Worm (Caenorhabditis elegans) whole organism, L2 larva: ENCODE data around the gene oac-23.

ENCODE experiments used
- F13H6.1 ChIP-seq: sonication (generic microtip); optimal IDR thresholded peaks from 2 replicates; lab custom pipeline; 2016; ENCODE audit warnings: missing genetic modification characterization, missing compliant biosample characterization
- Y55F3AM.14 ChIP-seq: fragments of 200-800 bp; sonication (Bioruptor generic); optimal IDR thresholded peaks from 2 replicates; lab custom pipeline; 2018; ENCODE audit warnings: mild to moderate bottlenecking, missing genetic modification characterization, missing compliant biosample characterization
- blmp-1 ChIP-seq: sonication (generic microtip); optimal IDR thresholded peaks from 2 replicates; lab custom pipeline; 2017; ENCODE audit warnings: missing genetic modification characterization, mild to moderate bottlenecking, missing compliant biosample characterization, antibody characterized with exemption, moderate library complexity; ENCODE audit not compliant: insufficient read depth
- ceh-16 ChIP-seq: fragments of 150-350 bp; optimal IDR thresholded peaks from 2 replicates; lab custom pipeline; 2014; ENCODE audit warnings: missing biosample characterization, missing genetic modification characterization
- dmd-4 ChIP-seq: sonication (generic microtip); optimal IDR thresholded peaks from 2 replicates; lab custom pipeline; 2017; ENCODE audit warnings: missing biosample characterization, missing genetic modification characterization
- elt-1 ChIP-seq: fragments of 150-350 bp; optimal IDR thresholded peaks from 2 replicates; lab custom pipeline; 2014; ENCODE audit warnings: missing biosample characterization, missing genetic modification characterization
- lin-13 ChIP-seq: fragments of 150-350 bp; optimal IDR thresholded peaks from 2 replicates; lab custom pipeline; 2014; ENCODE audit warnings: missing biosample characterization, missing genetic modification reagents, missing genetic modification characterization
- nhr-11 ChIP-seq: fragments of 150-350 bp; optimal IDR thresholded peaks from 2 replicates; lab custom pipeline; 2014; ENCODE audit warnings: missing biosample characterization, missing genetic modification characterization
- nhr-12 ChIP-seq: fragments of 150-350 bp; optimal IDR thresholded peaks from 2 replicates; lab custom pipeline; 2014; ENCODE audit warnings: missing biosample characterization, missing genetic modification characterization
- nhr-21 ChIP-seq: fragments of 150-350 bp; optimal IDR thresholded peaks from 2 replicates; lab custom pipeline; 2014; ENCODE audit warnings: missing biosample characterization, missing genetic modification characterization
- zag-1 ChIP-seq: fragments of 150-350 bp; optimal IDR thresholded peaks from 2 replicates; lab custom pipeline; 2014; ENCODE audit warnings: missing biosample characterization, missing genetic modification characterization
- ztf-11 ChIP-seq: sonication (generic microtip); optimal IDR thresholded peaks from 2 replicates; lab custom pipeline; 2017; ENCODE audit warnings: missing biosample characterization, missing genetic modification characterization

DNA sequence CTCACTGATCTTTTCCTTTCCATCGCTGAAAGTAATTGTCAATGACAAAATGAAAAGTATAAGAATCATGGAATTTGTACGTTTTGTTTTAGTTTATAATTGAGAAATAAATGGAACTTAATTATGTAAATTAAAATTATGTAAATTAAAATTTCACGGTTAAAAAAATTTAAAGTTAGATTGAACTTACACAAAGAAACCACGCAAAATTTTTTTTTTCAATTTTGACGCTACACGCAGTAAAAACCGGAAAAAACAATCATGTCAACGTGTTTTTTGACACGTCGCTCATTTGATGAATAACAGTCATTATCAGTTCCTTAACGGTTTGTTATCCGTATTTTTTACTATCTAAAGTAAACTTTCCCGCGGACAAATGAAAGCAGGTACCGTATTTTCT lies at the start of gene oac-23, which contains the start of gene F37C4.8:
- TF ChIP-seq elt-1 (tag; lab: Kevin White, UChicago) (no peak), F13H6.1 (tag; lab: Kevin White, UChicago) (no peak), zag-1 (tag; lab: Kevin White, UChicago) (no peak), nhr-21 (no peak), blmp-1 (no peak), lin-13 (GFP tag; lab: Kevin White, UChicago) (no peak), nhr-11 (tag; lab: Kevin White, UChicago) (no peak), ztf-11 (tag; lab: Kevin White, UChicago) (no peak), Y55F3AM.14 (GFP tag; lab: Kevin White, UChicago) (no peak), ceh-16 (tag; lab: Kevin White, UChicago) (no peak), dmd-4 (no peak), nhr-12 (tag; lab: Kevin White, UChicago) (no peak)
